Fruit fly (Drosophila melanogaster): Measurements from ENCODE around the gene COX7A.

- no peak for TF ChIP-seq pan (optimal IDR thresholded peaks at IDR 0.05)
- no peak for TF ChIP-seq CG8478 (optimal IDR thresholded peaks at IDR 0.05)
- TF ChIP-seq usp (GFP tag; optimal IDR thresholded peaks at IDR 0.05), result no peak
Observed at dm6 chr3R:8313038-8313437, 27.8 kb downstream of the COX7A start, which contains the start of gene CG7483.
